Worm (Caenorhabditis elegans): ENCODE results near the gene his-7.

his-7 gene

DNA sequence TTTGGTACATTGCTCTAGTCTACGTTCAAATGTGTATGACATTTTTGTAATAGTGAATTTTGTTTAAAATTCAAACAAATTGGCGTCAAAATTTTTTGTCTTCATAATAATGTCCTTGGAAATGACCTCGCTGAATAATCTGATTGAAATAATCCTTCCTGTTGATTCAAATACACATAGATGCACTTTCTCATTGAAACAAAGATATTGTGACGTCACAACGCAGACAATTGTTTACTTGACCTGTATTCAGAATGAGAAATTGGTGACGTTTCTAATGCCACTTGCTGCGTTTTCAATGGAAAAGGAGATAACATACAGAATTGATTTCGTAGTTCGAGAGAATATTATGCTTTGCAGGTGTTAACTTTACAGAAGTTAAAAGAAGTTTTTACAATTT, 737 bp downstream of the his-7 start:
- TF ChIP-seq elt-1 (tag; optimal IDR thresholded peaks at IDR 0.05) (peak; percentile 23), nhr-25 (tag; optimal IDR thresholded peaks at IDR 0.05) (peak; percentile 75), ztf-4 (tag; optimal IDR thresholded peaks at IDR 0.05) (no peak)

- TF ChIP-seq nhr-43 (tag; optimal IDR thresholded peaks at IDR 0.05; ENCODE audit: poor library complexity, severe bottlenecking) (peak; percentile 26), nhr-25 (tag; optimal IDR thresholded peaks at IDR 0.05) (peak; percentile 50), elt-2 (tag; optimal IDR thresholded peaks at IDR 0.05) (peak; percentile 23)
Measured at ce11 chrV:8534534-8535283, 1.5 kb downstream of the his-7 start, which contains the start of the genes his-6 and his-5. his-6 (minus strand) TSS chrV:8534977. his-5 (plus strand) TSS chrV:8535214.

DNA sequence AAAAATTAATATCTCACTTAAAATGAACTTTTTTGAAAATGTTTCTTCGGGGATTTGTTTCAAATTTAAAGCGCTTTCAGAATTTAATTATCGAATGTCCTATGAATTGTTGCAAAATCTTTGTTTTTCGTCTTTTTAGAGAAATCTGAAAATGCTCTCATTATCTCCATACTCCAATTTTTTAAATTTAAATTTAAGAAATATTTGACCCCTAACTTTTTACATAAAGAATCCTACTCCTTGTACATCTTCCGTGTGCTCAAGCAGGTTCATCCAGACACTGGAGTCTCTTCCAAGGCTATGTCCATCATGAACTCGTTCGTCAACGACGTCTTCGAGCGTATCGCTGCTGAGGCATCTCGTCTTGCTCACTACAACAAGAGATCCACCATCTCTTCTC, 3.0 kb downstream of the his-7 start, which contains the start of gene his-39:
Gene his-39, plus strand, starts transcription at position 301 of the 400 bp plus-strand sequence.
- TF ChIP-seq nhr-12 (tag; optimal IDR thresholded peaks at IDR 0.05) (no peak), fos-1 (tag; optimal IDR thresholded peaks at IDR 0.05) (no peak), ceh-28 (tag; optimal IDR thresholded peaks at IDR 0.05) (no peak), nhr-237 (tag; optimal IDR thresholded peaks at IDR 0.05) (no peak), pha-4 (tag; optimal IDR thresholded peaks at IDR 0.05) (no peak), mml-1 (tag; optimal IDR thresholded peaks at IDR 0.05) (no peak), egl-27 (tag; optimal IDR thresholded peaks at IDR 0.05) (no peak)

DNA sequence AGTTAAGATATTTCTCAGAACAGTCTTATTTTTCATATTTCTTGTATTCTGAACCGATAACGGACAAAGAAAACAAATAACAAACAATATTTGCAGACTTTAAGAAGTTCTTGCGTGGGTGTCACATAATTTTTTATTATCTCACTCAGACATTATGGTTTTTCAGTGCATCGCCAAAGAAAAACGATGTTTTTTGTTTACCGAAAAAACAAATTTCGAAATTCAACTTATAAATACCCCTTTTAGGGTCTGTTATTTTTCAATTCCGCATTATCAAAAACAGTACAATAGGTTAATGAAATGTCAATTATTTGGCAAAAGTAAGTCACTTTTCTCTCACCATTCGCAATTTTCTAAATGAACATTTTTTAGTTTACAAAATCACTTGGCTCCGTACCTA, 3.9 kb downstream of the his-7 start, which contains the start of gene otpl-4:
Gene otpl-4, plus strand, starts transcription at position 301 of the 400 bp plus-strand sequence.
- TF ChIP-seq unc-39 (tag; optimal IDR thresholded peaks at IDR 0.05) (no peak), tbx-2 (tag; optimal IDR thresholded peaks at IDR 0.05) (no peak), pha-4 (tag; optimal IDR thresholded peaks at IDR 0.05) (no peak), ztf-11 (tag; optimal IDR thresholded peaks at IDR 0.05) (no peak), elt-3 (tag; optimal IDR thresholded peaks at IDR 0.05) (no peak), nhr-237 (tag; optimal IDR thresholded peaks at IDR 0.05) (no peak), mml-1 (tag; optimal IDR thresholded peaks at IDR 0.05) (no peak), fos-1 (tag; optimal IDR thresholded peaks at IDR 0.05) (no peak), daf-12 (tag; optimal IDR thresholded peaks at IDR 0.05) (no peak), nhr-67 (tag; optimal IDR thresholded peaks at IDR 0.05) (no peak), fkh-2 (tag; optimal IDR thresholded peaks at IDR 0.05) (no peak), lsy-12 (tag; optimal IDR thresholded peaks at IDR 0.05) (no peak), zag-1 (tag; optimal IDR thresholded peaks at IDR 0.05) (no peak), egl-27 (tag; optimal IDR thresholded peaks at IDR 0.05) (no peak), elt-1 (tag; optimal IDR thresholded peaks at IDR 0.05) (no peak), nhr-43 (tag; optimal IDR thresholded peaks at IDR 0.05; ENCODE audit: poor library complexity, severe bottlenecking) (no peak), ZK546.5 (tag; optimal IDR thresholded peaks at IDR 0.05) (no peak), eor-1 (tag; optimal IDR thresholded peaks at IDR 0.05) (no peak)

- TF ChIP-seq fkh-10 (GFP tag; optimal IDR thresholded peaks at IDR 0.05) (no peak), nhr-43 (tag; optimal IDR thresholded peaks at IDR 0.05; ENCODE audit: poor library complexity, severe bottlenecking) (no peak), ztf-4 (tag; optimal IDR thresholded peaks at IDR 0.05) (no peak), sea-2 (GFP tag; optimal IDR thresholded peaks at IDR 0.05) (no peak), eor-1 (tag; optimal IDR thresholded peaks at IDR 0.05) (no peak), ceh-28 (tag; optimal IDR thresholded peaks at IDR 0.05) (no peak), nhr-77 (tag; optimal IDR thresholded peaks at IDR 0.05) (no peak), ama-1 (optimal IDR thresholded peaks at IDR 0.05) (no peak), nhr-237 (tag; optimal IDR thresholded peaks at IDR 0.05) (no peak), nhr-67 (tag; optimal IDR thresholded peaks at IDR 0.05) (no peak), ceh-9 (tag; optimal IDR thresholded peaks at IDR 0.05) (no peak), nhr-25 (tag; optimal IDR thresholded peaks at IDR 0.05) (no peak), snpc-4 (tag; optimal IDR thresholded peaks at IDR 0.05) (no peak), ZK546.5 (tag; optimal IDR thresholded peaks at IDR 0.05) (no peak), egl-5 (tag; optimal IDR thresholded peaks at IDR 0.05) (no peak), egl-27 (tag; optimal IDR thresholded peaks at IDR 0.05) (no peak)
Measured at ce11 chrV:8545531-8546224, 12.5 kb downstream of the his-7 start, which contains the start of the genes slc-17.8 and asns-1. slc-17.8 (minus strand) TSS chrV:8545581. asns-1 (plus strand) TSS chrV:8546174.
